Fruit fly (Drosophila melanogaster): ENCODE data around the gene CG9360.

DNA sequence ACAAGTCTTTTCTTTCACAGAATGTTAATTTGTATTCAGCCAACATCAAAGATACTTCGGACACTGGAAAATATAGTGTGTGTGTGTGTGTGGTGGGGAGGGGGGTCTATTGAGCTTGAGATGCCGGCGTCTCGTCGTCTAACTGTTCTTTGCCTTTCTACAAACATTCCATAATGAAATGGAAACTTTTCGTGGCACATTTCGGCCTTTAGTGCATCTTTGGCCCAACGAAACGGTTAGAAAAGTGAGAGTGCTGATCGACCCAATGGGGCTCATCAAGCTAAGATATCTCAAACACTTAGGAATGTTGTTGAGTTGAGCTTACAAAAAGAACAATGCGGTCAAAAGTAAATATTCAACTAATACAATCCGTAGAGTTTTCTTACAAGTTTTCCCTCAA, 7.5 kb downstream of the CG9360 start:
- TF ChIP-seq psq (optimal IDR thresholded peaks at IDR 0.05) = no peak
- TF ChIP-seq ttk (optimal IDR thresholded peaks at IDR 0.05) = no peak

Data from Kc167 (cell line).